Worm (Caenorhabditis elegans) whole organism, young adult: ENCODE data around the gene pelo-1.
A peak's percentile ranks its signal among the peaks of the same experiment; 100 is the strongest.

Source experiments
- Y53G8AR.9 ChIP-seq: fragments of 200-800 bp; sonication (Bioruptor generic); conservative IDR thresholded peaks from 2 replicates; pipeline ENCODE4 v1.3.6; 2022; ENCODE audit warnings: missing genetic modification reagents, missing genetic modification characterization, missing compliant biosample characterization
- Y95B8A.8 ChIP-seq: fragments of 200-800 bp; sonication (Bioruptor generic); IDR thresholded peaks from 2 replicates; pipeline ENCODE4 v1.3.6; 2022; ENCODE audit warnings: missing genetic modification reagents, missing genetic modification characterization, missing compliant biosample characterization
- ccch-3 ChIP-seq: fragments of 200-800 bp; sonication (Bioruptor generic); optimal IDR thresholded peaks from 2 replicates; lab custom pipeline; 2018; ENCODE audit warnings: mild to moderate bottlenecking, missing genetic modification characterization, missing compliant biosample characterization
- cebp-1 ChIP-seq, 2 experiments: fragments of 200-800 bp in 1 of 2; sonication (Bioruptor generic) in 1 of 2; sonication (generic microtip) in 1 of 2; IDR thresholded peaks in 1 of 2; optimal IDR thresholded peaks in 1 of 2; 2 replicates each; pipeline versions ENCODE4 v1.3.6 to Lab custom; 2017 to 2022; ENCODE audit warnings: missing compliant biosample characterization in 2 of 2, missing genetic modification characterization in 2 of 2, mild to moderate bottlenecking in 1 of 2, missing genetic modification reagents in 1 of 2, moderate library complexity in 1 of 2
- egrh-3 ChIP-seq: fragments of 200-800 bp; sonication (Bioruptor generic); IDR thresholded peaks from 2 replicates; pipeline ENCODE4 v1.3.6; 2022; ENCODE audit warnings: missing genetic modification reagents, missing genetic modification characterization, missing compliant biosample characterization
- lin-35 ChIP-seq, 3 experiments: fragments of 150-350 bp in 2 of 3; sonication (generic microtip) in 1 of 3; optimal IDR thresholded peaks; 2 replicates each; lab custom pipeline; 2014 to 2018; ENCODE audit warnings: missing biosample characterization in 3 of 3, missing genetic modification characterization in 3 of 3, missing genetic modification reagents in 3 of 3
- madf-3 ChIP-seq: fragments of 200-800 bp; sonication (Bioruptor generic); IDR thresholded peaks from 2 replicates; pipeline ENCODE4 v1.3.6; 2022; ENCODE audit warnings: missing genetic modification reagents, missing genetic modification characterization, missing compliant biosample characterization
- nfya-2 ChIP-seq: fragments of 200-800 bp; sonication (Bioruptor generic); IDR thresholded peaks from 2 replicates; pipeline ENCODE4 v1.3.6; 2022; ENCODE audit warnings: missing genetic modification reagents, missing genetic modification characterization, missing compliant biosample characterization
- nhr-27 ChIP-seq: fragments of 200-800 bp; sonication (Bioruptor generic); optimal IDR thresholded peaks from 2 replicates; lab custom pipeline; 2018; ENCODE audit warnings: mild to moderate bottlenecking, missing genetic modification characterization, moderate library complexity, missing compliant biosample characterization
- sdz-38 ChIP-seq: sonication (generic microtip); optimal IDR thresholded peaks from 2 replicates; lab custom pipeline; 2016; ENCODE audit warnings: missing genotype, missing genetic modification characterization, missing compliant biosample characterization
- zfh-2 ChIP-seq: fragments of 200-800 bp; sonication (Bioruptor generic); conservative IDR thresholded peaks from 2 replicates; pipeline ENCODE4 v1.3.6; 2022; ENCODE audit warnings: missing genetic modification reagents, missing genetic modification characterization, missing compliant biosample characterization
- ztf-6 ChIP-seq: fragments of 200-800 bp; sonication (Bioruptor generic); IDR thresholded peaks from 2 replicates; pipeline ENCODE4 v1.3.6; 2022; ENCODE audit warnings: missing genetic modification reagents, missing genetic modification characterization, missing compliant biosample characterization

Gene pelo-1

ce11 chrIII:4152828-4153227 is 51.2 kb downstream of the pelo-1 start:
- 0 out of 2 replicates have a peak, but pooled peaks have one; percentile 18 for TF ChIP-seq Y95B8A.8 (GFP tag; lab: Robert Waterston, UW)
- no peak for TF ChIP-seq nfya-2 (GFP tag; lab: Robert Waterston, UW)
- TF ChIP-seq cebp-1 (GFP tag; IDR thresholded peaks at IDR 0.05; lab: Robert Waterston, UW): no peak
- TF ChIP-seq cebp-1 (tag; optimal IDR thresholded peaks at IDR 0.05; lab: Kevin White, UChicago): peak; percentile 20
- 0 out of 2 replicates have a peak, but pooled peaks have one; percentile 33 for TF ChIP-seq madf-3 (GFP tag; lab: Robert Waterston, UW)
- TF ChIP-seq egrh-3: no peak
- peak in 1 of 3 experiments; percentile 41 for TF ChIP-seq lin-35 (GFP tag; optimal IDR thresholded peaks at IDR 0.05; lab: Kevin White, UChicago)

ce11 chrIII:4152309-4152708 is 51.7 kb downstream of the pelo-1 start:
- TF ChIP-seq ccch-3: no peak
- no peak for TF ChIP-seq ztf-6
- no peak for TF ChIP-seq sdz-38 (tag; lab: Kevin White, UChicago)
- no peak for TF ChIP-seq Y53G8AR.9 (GFP tag; lab: Robert Waterston, UW)
- TF ChIP-seq zfh-2 (GFP tag; lab: Robert Waterston, UW): peak; percentile 72; the same call in 1 of the 2 replicates
- no peak for TF ChIP-seq nhr-27
